Fruit fly (Drosophila melanogaster): ENCODE data around the gene Mst36Fa.

The Mst36Fa gene

dm6 chr2L:18708239-18708891 is 31.6 kb upstream of the Mst36Fa start, which contains the start of the genes Faf2 and Grip71 (continued):
- peak; percentile 93 for TF ChIP-seq CG3726 (GFP tag; IDR thresholded peaks at IDR 0.05)
- TF ChIP-seq en (GFP tag; optimal IDR thresholded peaks at IDR 0.05), result peak; percentile 44
- TF ChIP-seq H2.0 (GFP tag; IDR thresholded peaks at IDR 0.05), result peak; percentile 91
- TF ChIP-seq CG14014 (GFP tag; IDR thresholded peaks at IDR 0.05), result peak; percentile 95
- peak; percentile 92 for TF ChIP-seq CG17359 (tag; optimal IDR thresholded peaks at IDR 0.05)
- TF ChIP-seq CG13894 (tag; optimal IDR thresholded peaks at IDR 0.05), result peak; percentile 80
- peak; percentile 91 for TF ChIP-seq CG8765 (GFP tag; IDR thresholded peaks at IDR 0.05)
- TF ChIP-seq her (GFP tag; optimal IDR thresholded peaks at IDR 0.05), result no peak
- peak; percentile 96 for TF ChIP-seq ken (GFP tag; IDR thresholded peaks at IDR 0.05)
- peak; percentile 6 for TF ChIP-seq ab (GFP tag; optimal IDR thresholded peaks at IDR 0.05)
- TF ChIP-seq Camta (GFP tag; optimal IDR thresholded peaks at IDR 0.05), result peak; percentile 76
- peak; percentile 55 for TF ChIP-seq sim (GFP tag; IDR thresholded peaks at IDR 0.05)
- TF ChIP-seq Aef1 (GFP tag; IDR thresholded peaks at IDR 0.05), result peak; percentile 96
- peak; percentile 84 for TF ChIP-seq CG6175 (GFP tag; IDR thresholded peaks at IDR 0.05)
- peak; percentile 79; the same call in 1 of the 2 replicates for TF ChIP-seq cas (GFP tag; IDR thresholded peaks at IDR 0.05)
- TF ChIP-seq Dbx (GFP tag; IDR thresholded peaks at IDR 0.05), result peak; percentile 95
- peak; percentile 91 for TF ChIP-seq CG12155 (GFP tag; optimal IDR thresholded peaks at IDR 0.05)
- peak; percentile 59 for TF ChIP-seq da (GFP tag; optimal IDR thresholded peaks at IDR 0.05)
- TF ChIP-seq fd96Cb (tag; optimal IDR thresholded peaks at IDR 0.05), result peak; percentile 94
- peak; percentile 13 for TF ChIP-seq kah (GFP tag; optimal IDR thresholded peaks at IDR 0.05)
- peak; percentile 89 for TF ChIP-seq grau (tag; optimal IDR thresholded peaks at IDR 0.05)
- peak; percentile 48 to 86 for TF ChIP-seq Eip74EF (GFP tag; optimal IDR thresholded peaks at IDR 0.05)
- TF ChIP-seq scrt (GFP tag; optimal IDR thresholded peaks at IDR 0.05), result peak; percentile 68
- peak; percentile 85 for TF ChIP-seq dmrt99B (tag; optimal IDR thresholded peaks at IDR 0.05)
- TF ChIP-seq CG8478 (optimal IDR thresholded peaks at IDR 0.05), result peak; percentile 80
- peak; percentile 59; the same call in 3 of the 4 replicates for TF ChIP-seq Dll (GFP tag; IDR thresholded peaks at IDR 0.05; ENCODE audit: partially characterized antibody)
- no peak for TF ChIP-seq fru (optimal IDR thresholded peaks at IDR 0.05)
- TF ChIP-seq gce (GFP tag; IDR thresholded peaks at IDR 0.05), result peak; percentile 69; the same call in 1 of the 3 replicates
- peak; percentile 82 for TF ChIP-seq ham (GFP tag; IDR thresholded peaks at IDR 0.05)
- TF ChIP-seq vnd (GFP tag; IDR thresholded peaks at IDR 0.05; ENCODE audit: partially characterized antibody), result no peak
- peak; percentile 42 for TF ChIP-seq CG3163 (GFP tag; optimal IDR thresholded peaks at IDR 0.05)
- TF ChIP-seq CG30431 (GFP tag; optimal IDR thresholded peaks at IDR 0.05), result peak; percentile 94
- TF ChIP-seq ato (GFP tag; IDR thresholded peaks at IDR 0.05; ENCODE audit: partially characterized antibody), result no peak
- peak; percentile 82 for TF ChIP-seq CG12769 (tag; optimal IDR thresholded peaks at IDR 0.05)
- peak; percentile 74 for TF ChIP-seq cato (GFP tag; optimal IDR thresholded peaks at IDR 0.05; ENCODE audit: borderline replicate concordance)
- peak; percentile 93 for TF ChIP-seq Optix (GFP tag; IDR thresholded peaks at IDR 0.05)
- TF ChIP-seq wek (GFP tag; optimal IDR thresholded peaks at IDR 0.05), result no peak
- TF ChIP-seq CG7987 (GFP tag; optimal IDR thresholded peaks at IDR 0.05), result peak; percentile 73
- peak; percentile 78 for TF ChIP-seq shn (GFP tag; optimal IDR thresholded peaks at IDR 0.05)
- peak; percentile 77 for TF ChIP-seq Antp (GFP tag; optimal IDR thresholded peaks at IDR 0.05)
- TF ChIP-seq MTF-1 (GFP tag; optimal IDR thresholded peaks at IDR 0.05; ENCODE audit: borderline replicate concordance), result peak; percentile 53
- peak; percentile 72; the same call in 1 of the 3 replicates for TF ChIP-seq sr (GFP tag; IDR thresholded peaks at IDR 0.05)
- TF ChIP-seq B-H2 (GFP tag; optimal IDR thresholded peaks at IDR 0.05), result peak; percentile 83
- TF ChIP-seq gfzf (GFP tag; optimal IDR thresholded peaks at IDR 0.05), result peak; percentile 86
- peak; percentile 63 for TF ChIP-seq CG6254 (GFP tag; optimal IDR thresholded peaks at IDR 0.05)
- no peak for TF ChIP-seq fd102C (GFP tag; optimal IDR thresholded peaks at IDR 0.05)
- peak; percentile 88 for TF ChIP-seq Gsc (GFP tag; IDR thresholded peaks at IDR 0.05)
- peak; percentile 79 for TF ChIP-seq Bteb2 (GFP tag; optimal IDR thresholded peaks at IDR 0.05)
- TF ChIP-seq CG18764 (GFP tag; optimal IDR thresholded peaks at IDR 0.05), result peak; percentile 93
- TF ChIP-seq HLH54F (GFP tag; optimal IDR thresholded peaks at IDR 0.05), result peak; percentile 91

All from whole organism, embryonic.